Fruit fly (Drosophila melanogaster) whole organism, pupa: ENCODE data around the gene Neurl4.

Experiments used
- CG10348 ChIP-seq: fragments of 200-800 bp; sonication (Bioruptor generic); IDR thresholded peaks from 2 replicates; pipeline ENCODE4 v1.3.6; 2022; ENCODE audit warnings: missing biosample characterization, missing genetic modification characterization
- CG12605 ChIP-seq: fragments of 200-800 bp; sonication (Bioruptor generic); IDR thresholded peaks from 2 replicates; pipeline ENCODE4 v1.3.6; 2022; ENCODE audit warnings: missing biosample characterization, missing genetic modification characterization
- CG13204 ChIP-seq: fragments of 200-800 bp; sonication (Bioruptor generic); optimal IDR thresholded peaks from 2 replicates; lab custom pipeline; 2018; ENCODE audit warnings: missing biosample characterization, mild to moderate bottlenecking, missing genetic modification characterization, moderate library complexity
- CG14655 ChIP-seq: fragments of 200-800 bp; sonication (Bioruptor generic); optimal IDR thresholded peaks from 3 replicates; lab custom pipeline; 2017; ENCODE audit warnings: mild to moderate bottlenecking, missing biosample characterization, missing genetic modification reagents, missing genetic modification characterization
- CG15710 ChIP-seq: fragments of 200-800 bp; sonication (Bioruptor generic); optimal IDR thresholded peaks from 2 replicates; lab custom pipeline; 2018; ENCODE audit warnings: missing biosample characterization, mild to moderate bottlenecking, missing genetic modification characterization, moderate library complexity
- CG17806 ChIP-seq: fragments of 200-800 bp; sonication (Bioruptor generic); optimal IDR thresholded peaks from 2 replicates; lab custom pipeline; 2018; ENCODE audit warnings: missing biosample characterization, mild to moderate bottlenecking, missing genetic modification characterization, moderate library complexity
- CG32121 ChIP-seq: fragments of 200-800 bp; sonication (Bioruptor generic); IDR thresholded peaks from 2 replicates; pipeline ENCODE4 v1.3.6; 2022; ENCODE audit warnings: missing biosample characterization, missing genetic modification characterization
- CG34367 ChIP-seq: fragments of 200-800 bp; sonication (Bioruptor generic); optimal IDR thresholded peaks from 2 replicates; lab custom pipeline; 2018; ENCODE audit warnings: missing biosample characterization, mild to moderate bottlenecking, missing genetic modification characterization
- CG4496 ChIP-seq: fragments of 200-800 bp; sonication (Bioruptor generic); IDR thresholded peaks from 3 replicates; pipeline ENCODE4 v1.3.6; 2022; ENCODE audit warnings: missing biosample characterization, missing genetic modification characterization
- CG8159 ChIP-seq: fragments of 200-800 bp; sonication (Bioruptor generic); optimal IDR thresholded peaks from 3 replicates; lab custom pipeline; 2018; ENCODE audit warnings: missing biosample characterization, mild to moderate bottlenecking, missing genetic modification characterization, moderate library complexity
- CG8301 ChIP-seq: fragments of 200-800 bp; sonication (Bioruptor generic); optimal IDR thresholded peaks from 2 replicates; lab custom pipeline; 2018; ENCODE audit warnings: missing biosample characterization, mild to moderate bottlenecking, missing genetic modification characterization
- CG9948 ChIP-seq: fragments of 200-800 bp; sonication (Bioruptor generic); optimal IDR thresholded peaks from 2 replicates; lab custom pipeline; 2018; ENCODE audit warnings: missing biosample characterization, mild to moderate bottlenecking, missing genetic modification characterization, moderate library complexity
- D1 ChIP-seq: fragments of 200-800 bp; sonication (Bioruptor generic); optimal IDR thresholded peaks from 2 replicates; lab custom pipeline; 2018; ENCODE audit warnings: missing biosample characterization, mild to moderate bottlenecking, missing genetic modification characterization, moderate library complexity
- EcR ChIP-seq: fragments of 200-800 bp; sonication (Bioruptor generic); optimal IDR thresholded peaks from 3 replicates; lab custom pipeline; 2019; ENCODE audit warnings: missing biosample characterization, missing genetic modification characterization, mild to moderate bottlenecking, moderate library complexity, missing genetic modification reagents
- Ets98B ChIP-seq: fragments of 200-800 bp; sonication (Bioruptor generic); IDR thresholded peaks from 2 replicates; pipeline ENCODE4 v1.3.6; 2022; ENCODE audit warnings: missing biosample characterization, missing genetic modification characterization
- Pif1A ChIP-seq: fragments of 200-800 bp; sonication (Bioruptor generic); optimal IDR thresholded peaks from 3 replicates; lab custom pipeline; 2016; ENCODE audit warnings: missing biosample characterization, missing genetic modification characterization
- Pif1B ChIP-seq: fragments of 200-800 bp; sonication (Bioruptor generic); optimal IDR thresholded peaks from 3 replicates; lab custom pipeline; 2016; ENCODE audit warnings: missing biosample characterization, missing genetic modification characterization
- Snoo ChIP-seq: fragments of 200-800 bp; sonication (Bioruptor generic); optimal IDR thresholded peaks from 3 replicates; lab custom pipeline; 2017; ENCODE audit warnings: missing biosample characterization, mild to moderate bottlenecking, missing genetic modification characterization, inconsistent platforms
- fd96Ca ChIP-seq: fragments of 200-800 bp; sonication (Bioruptor generic); IDR thresholded peaks from 3 replicates; pipeline ENCODE4 v1.3.6; 2022; ENCODE audit warnings: missing biosample characterization, missing genetic modification characterization
- gl ChIP-seq: fragments of 200-800 bp; sonication (Bioruptor generic); optimal IDR thresholded peaks from 2 replicates; lab custom pipeline; 2018; ENCODE audit warnings: missing biosample characterization, mild to moderate bottlenecking, missing genetic modification characterization
- rn ChIP-seq: fragments of 200-800 bp; sonication (Bioruptor generic); IDR thresholded peaks from 2 replicates; pipeline ENCODE4 v1.3.6; 2022; ENCODE audit warnings: missing biosample characterization, missing genetic modification characterization

Neurl4 gene

DNA sequence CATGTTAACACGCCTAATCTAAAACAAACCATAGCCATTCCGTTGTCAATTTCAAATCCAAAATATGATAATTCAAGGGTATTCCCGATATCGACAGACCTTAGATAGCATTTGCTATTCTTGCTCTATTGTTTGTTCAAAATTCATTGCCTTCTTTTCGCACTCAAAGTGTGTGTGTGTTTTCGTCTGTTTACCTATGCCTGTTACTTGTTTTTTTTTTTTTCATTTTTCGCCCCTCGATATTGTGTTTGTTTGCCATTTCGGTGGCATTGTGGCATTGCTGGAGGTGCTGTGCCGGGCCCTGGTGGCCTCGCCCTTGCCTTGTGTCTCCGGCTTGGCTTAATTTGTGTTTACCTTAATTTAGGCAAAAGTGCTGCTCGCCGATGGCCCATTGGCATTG is 7.1 kb upstream of the Neurl4 start:
- TF ChIP-seq CG10348: no peak
- TF ChIP-seq CG34367: no peak
- TF ChIP-seq fd96Ca: no peak
- no peak for TF ChIP-seq D1
- no peak for TF ChIP-seq CG8301 (tag; lab: Kevin White, UChicago)
- TF ChIP-seq Snoo (tag; lab: Kevin White, UChicago): no peak
- TF ChIP-seq EcR: no peak
- TF ChIP-seq Pif1B (GFP tag; lab: Kevin White, UChicago): no peak

DNA sequence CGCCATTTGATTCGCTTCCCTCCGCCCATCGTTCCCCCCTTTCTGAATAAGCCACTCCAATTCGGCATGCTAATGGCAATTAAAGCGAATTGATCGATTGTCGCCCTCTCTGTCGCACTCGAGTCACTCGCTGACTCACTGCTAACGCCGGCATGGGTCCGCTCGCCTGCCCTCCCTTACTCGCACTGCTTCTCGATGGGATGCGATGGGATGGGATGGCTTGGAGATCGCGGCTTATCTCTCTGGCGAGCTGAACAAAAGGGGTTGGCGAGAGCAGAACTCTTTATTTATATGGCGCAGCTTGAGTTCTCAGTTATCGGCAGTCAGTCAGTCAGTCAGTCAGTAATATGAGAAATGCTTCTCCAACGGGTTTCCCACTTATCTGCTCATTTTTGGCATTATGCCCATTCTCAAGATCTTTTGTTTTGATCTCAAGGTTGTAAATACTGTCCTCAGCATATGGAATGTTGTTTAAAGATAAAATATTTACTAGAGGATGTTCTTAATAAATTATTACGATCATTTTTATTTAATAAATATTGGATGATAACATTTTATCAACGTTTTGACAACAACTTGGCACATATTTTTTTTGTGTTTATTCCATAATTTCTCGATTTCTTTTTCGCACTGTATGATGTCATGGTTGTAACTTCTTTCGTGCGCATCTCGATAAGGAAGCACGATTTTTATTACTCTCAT is 6.3 kb upstream of the Neurl4 start:
- no peak for TF ChIP-seq gl
- peak; percentile 90 for TF ChIP-seq CG13204 (GFP tag; lab: Kevin White, UChicago)
- TF ChIP-seq D1: no peak

DNA sequence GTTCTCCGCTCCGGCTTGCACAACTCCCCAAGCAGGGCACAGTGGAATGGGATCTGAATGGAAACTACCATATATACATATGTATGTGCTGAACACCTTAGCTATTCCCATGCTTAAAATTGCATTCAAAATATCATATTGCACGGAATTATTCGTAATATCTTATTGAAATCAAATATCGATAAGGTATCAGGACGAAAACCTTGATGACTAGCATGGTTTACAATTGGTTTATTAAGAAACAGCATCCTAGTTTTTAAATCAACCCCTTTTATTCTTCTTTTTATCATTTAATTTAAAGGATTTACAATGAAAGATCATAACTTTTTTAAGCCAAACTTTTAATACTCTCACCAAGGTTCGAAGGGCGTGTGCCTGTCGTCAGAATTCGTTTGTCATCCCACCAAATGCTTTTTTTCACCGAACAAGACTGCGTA is 5.6 kb upstream of the Neurl4 start:
- TF ChIP-seq CG8159 (tag; lab: Kevin White, UChicago): peak; percentile 28
- no peak for TF ChIP-seq CG13204 (GFP tag; lab: Kevin White, UChicago)
- no peak for TF ChIP-seq Pif1B (GFP tag; lab: Kevin White, UChicago)
- peak; percentile 43 for TF ChIP-seq CG14655 (GFP tag; lab: Kevin White, UChicago)
- peak; percentile 3 for TF ChIP-seq CG15710
- TF ChIP-seq gl: no peak
- peak; percentile 34 for TF ChIP-seq Snoo (tag; lab: Kevin White, UChicago)
- TF ChIP-seq CG17806 (tag; lab: Kevin White, UChicago): peak; percentile 4
- TF ChIP-seq CG8301 (tag; lab: Kevin White, UChicago): peak; percentile 4
- TF ChIP-seq D1: peak; percentile 3
- TF ChIP-seq Ets98B: no peak
- TF ChIP-seq Pif1A (GFP tag; lab: Kevin White, UChicago): peak; percentile 51
- no peak for TF ChIP-seq CG10348
- TF ChIP-seq EcR: no peak
- no peak for TF ChIP-seq fd96Ca
- TF ChIP-seq, all 21 proteins: peak for 8

DNA sequence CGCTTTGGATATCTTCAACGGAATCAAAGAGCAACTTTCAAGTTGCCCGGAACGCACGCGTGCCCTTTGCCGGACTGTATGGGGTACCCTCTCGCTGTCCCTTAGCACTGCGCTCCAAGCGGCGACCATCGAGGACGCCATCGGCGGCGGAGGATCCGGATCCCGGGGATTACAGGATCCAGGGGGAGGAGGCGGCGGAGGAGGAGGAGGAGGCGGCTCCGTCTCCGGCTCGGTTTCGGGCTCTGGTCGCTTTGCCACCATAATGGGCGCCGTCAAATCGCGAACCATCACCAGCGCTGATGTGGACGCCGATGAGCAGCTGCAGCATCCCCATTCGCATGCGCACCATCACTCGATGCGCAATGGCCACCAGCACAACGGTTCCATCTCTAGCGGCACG is 4.1 kb upstream of the Neurl4 start:
- no peak for TF ChIP-seq CG13204 (GFP tag; lab: Kevin White, UChicago)
- no peak for TF ChIP-seq rn (GFP tag; lab: Robert Waterston, UW)
- TF ChIP-seq Ets98B: no peak
- no peak for TF ChIP-seq D1
- no peak for TF ChIP-seq CG9948
- TF ChIP-seq fd96Ca: no peak
- TF ChIP-seq CG4496 (GFP tag; lab: Robert Waterston, UW): no peak
- TF ChIP-seq CG8159 (tag; lab: Kevin White, UChicago): no peak
- TF ChIP-seq CG15710: no peak
- TF ChIP-seq Snoo (tag; lab: Kevin White, UChicago): no peak
- TF ChIP-seq CG14655 (GFP tag; lab: Kevin White, UChicago): no peak
- no peak for TF ChIP-seq gl
- no peak for TF ChIP-seq CG10348
- TF ChIP-seq Pif1A (GFP tag; lab: Kevin White, UChicago): no peak
- no peak for TF ChIP-seq Pif1B (GFP tag; lab: Kevin White, UChicago)
- TF ChIP-seq CG12605 (GFP tag; lab: Robert Waterston, UW): no peak
- no peak for TF ChIP-seq CG32121 (GFP tag; lab: Robert Waterston, UW)
- TF ChIP-seq CG17806 (tag; lab: Kevin White, UChicago): no peak

dm6 chr3L:14053073-14053643 is 3.5 kb upstream of the Neurl4 start, which contains the start of the genes CG13484 and Frl:
Gene CG13484, minus strand, starts transcription at chr3L:14053079.
Gene Frl, plus strand, starts transcription at chr3L:14053215.
- no peak for TF ChIP-seq CG14655 (GFP tag; lab: Kevin White, UChicago)
- TF ChIP-seq CG4496 (GFP tag; lab: Robert Waterston, UW): peak; percentile 65; the same call in 2 of the 3 replicates
- TF ChIP-seq CG10348: no peak
- TF ChIP-seq CG34367: peak; percentile 4
- TF ChIP-seq CG32121 (GFP tag; lab: Robert Waterston, UW): peak; percentile 29; the same call in 1 of the 2 replicates
- no peak for TF ChIP-seq fd96Ca
- peak; percentile 18 for TF ChIP-seq CG8301 (tag; lab: Kevin White, UChicago)
- no peak for TF ChIP-seq CG9948
- no peak for TF ChIP-seq rn (GFP tag; lab: Robert Waterston, UW)
- TF ChIP-seq EcR: peak; percentile 60
- no peak for TF ChIP-seq CG12605 (GFP tag; lab: Robert Waterston, UW)
- no peak for TF ChIP-seq CG15710
- TF ChIP-seq D1: peak; percentile 27
- peak; percentile 33 for TF ChIP-seq CG8159 (tag; lab: Kevin White, UChicago)
- peak; percentile 30 for TF ChIP-seq Snoo (tag; lab: Kevin White, UChicago)
- TF ChIP-seq gl: peak; percentile 17
- peak; percentile 17 for TF ChIP-seq CG17806 (tag; lab: Kevin White, UChicago)
- TF ChIP-seq Ets98B: peak; percentile 16; the same call in 1 of the 2 replicates
- no peak for TF ChIP-seq Pif1A (GFP tag; lab: Kevin White, UChicago)
- no peak for TF ChIP-seq Pif1B (GFP tag; lab: Kevin White, UChicago)
- peak; percentile 28 for TF ChIP-seq CG13204 (GFP tag; lab: Kevin White, UChicago)
- TF ChIP-seq, all 21 proteins: peak for 12

DNA sequence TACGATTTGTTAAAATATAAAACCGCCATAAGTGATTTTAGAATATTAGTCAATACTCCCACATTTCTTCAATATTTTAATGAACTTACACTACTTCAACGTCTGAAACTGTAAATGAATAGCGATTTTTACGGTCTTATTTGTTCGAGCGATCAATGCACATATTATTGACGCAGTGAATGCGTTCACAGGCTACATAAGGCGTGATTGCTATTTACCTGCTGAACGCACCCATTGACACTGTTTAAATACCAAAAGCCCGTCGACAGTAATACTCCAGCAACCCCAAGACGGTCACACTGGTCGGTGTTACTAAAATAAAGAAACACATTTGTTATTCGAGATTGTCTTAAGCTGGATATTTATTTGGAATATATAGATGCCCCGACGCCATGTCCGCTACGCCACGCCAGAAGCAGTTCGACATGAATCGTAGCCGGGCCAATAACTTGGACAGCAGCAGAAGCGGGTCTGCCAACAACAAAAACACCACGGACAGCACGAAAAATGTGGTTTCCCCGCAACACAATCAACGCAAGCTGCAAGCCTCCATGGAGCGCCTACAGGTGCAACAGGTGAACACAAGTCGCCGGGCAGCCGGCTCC is 1.4 kb upstream of the Neurl4 start, which contains the start of gene CG6833:
Gene CG6833, plus strand, starts transcription at position 263 of the 605 bp plus-strand sequence.
- TF ChIP-seq CG9948 (peak; percentile 61), fd96Ca (peak; percentile 81), CG14655 (GFP tag; lab: Kevin White, UChicago) (peak; percentile 54), CG13204 (GFP tag; lab: Kevin White, UChicago) (no peak), Pif1B (GFP tag; lab: Kevin White, UChicago) (no peak), rn (GFP tag; lab: Robert Waterston, UW) (peak; percentile 69), Ets98B (peak; percentile 69), D1 (no peak), CG32121 (GFP tag; lab: Robert Waterston, UW) (peak; percentile 56; the same call in 1 of the 2 replicates), CG12605 (GFP tag; lab: Robert Waterston, UW) (peak; percentile 57; the same call in 1 of the 2 replicates), Pif1A (GFP tag; lab: Kevin White, UChicago) (no peak), gl (peak; percentile 10), CG8301 (tag; lab: Kevin White, UChicago) (peak; percentile 44), EcR (no peak), CG8159 (tag; lab: Kevin White, UChicago) (peak; percentile 60), CG34367 (no peak), Snoo (tag; lab: Kevin White, UChicago) (peak; percentile 35), CG17806 (tag; lab: Kevin White, UChicago) (peak; percentile 60), CG15710 (peak; percentile 42), CG4496 (GFP tag; lab: Robert Waterston, UW) (peak; percentile 63; the same call in 2 of the 3 replicates), CG10348 (no peak)
